Worm (Caenorhabditis elegans) whole organism, L3 larva: ENCODE measurements around the gene cdgs-1.

ENCODE experiments used
- R02D3.7 ChIP-seq: fragments of 150-350 bp; optimal IDR thresholded peaks from 2 replicates; lab custom pipeline; 2014; ENCODE audit warnings: missing biosample characterization, missing genetic modification characterization
- ZK546.5 ChIP-seq: sonication (generic microtip); optimal IDR thresholded peaks from 2 replicates; lab custom pipeline; 2017; ENCODE audit warnings: missing biosample characterization, missing genetic modification characterization
- aly-2 ChIP-seq: fragments of 150-350 bp; optimal IDR thresholded peaks from 2 replicates; lab custom pipeline; 2014; ENCODE audit warnings: missing biosample characterization, missing genetic modification characterization
- ama-1 ChIP-seq: fragments of 150-350 bp; optimal IDR thresholded peaks from 2 replicates; lab custom pipeline; 2018
- ceh-16 ChIP-seq: sonication (generic microtip); optimal IDR thresholded peaks from 2 replicates; lab custom pipeline; 2017; ENCODE audit warnings: missing biosample characterization, missing genetic modification characterization
- ceh-28 ChIP-seq: fragments of 150-350 bp; optimal IDR thresholded peaks from 2 replicates; lab custom pipeline; 2014; ENCODE audit warnings: missing biosample characterization, missing genetic modification reagents, missing genetic modification characterization
- ceh-9 ChIP-seq: sonication (generic microtip); optimal IDR thresholded peaks from 2 replicates; lab custom pipeline; 2018; ENCODE audit warnings: missing biosample characterization, missing genetic modification characterization
- daf-12 ChIP-seq: fragments of 150-350 bp; optimal IDR thresholded peaks from 2 replicates; lab custom pipeline; 2014; ENCODE audit warnings: missing biosample characterization, missing genetic modification reagents, missing genetic modification characterization
- egl-27 ChIP-seq: sonication (generic microtip); optimal IDR thresholded peaks from 4 replicates; lab custom pipeline; 2017; ENCODE audit warnings: missing biosample characterization, missing genetic modification reagents, missing genetic modification characterization
- egl-5 ChIP-seq: fragments of 150-350 bp; optimal IDR thresholded peaks from 2 replicates; lab custom pipeline; 2017; ENCODE audit warnings: missing biosample characterization, missing genetic modification reagents, missing genetic modification characterization, inconsistent platforms
- elt-1 ChIP-seq: fragments of 150-350 bp; optimal IDR thresholded peaks from 2 replicates; lab custom pipeline; 2014; ENCODE audit warnings: missing biosample characterization, missing genetic modification characterization
- elt-2 ChIP-seq: sonication (generic microtip); optimal IDR thresholded peaks from 2 replicates; lab custom pipeline; 2016; ENCODE audit warnings: missing genetic modification reagents, mild to moderate bottlenecking, missing genetic modification characterization, missing compliant biosample characterization
- fkh-10 ChIP-seq: sonication (generic microtip); optimal IDR thresholded peaks from 2 replicates; lab custom pipeline; 2017; ENCODE audit warnings: missing biosample characterization, missing genetic modification reagents, missing genetic modification characterization
- fkh-2 ChIP-seq: fragments of 150-350 bp; optimal IDR thresholded peaks from 2 replicates; lab custom pipeline; 2014; ENCODE audit warnings: missing biosample characterization, missing genetic modification reagents, missing genetic modification characterization
- fos-1 ChIP-seq: fragments of 150-350 bp; optimal IDR thresholded peaks from 2 replicates; lab custom pipeline; 2014; ENCODE audit warnings: missing biosample characterization, missing genetic modification characterization
- hmg-11 ChIP-seq: sonication (generic microtip); optimal IDR thresholded peaks from 2 replicates; lab custom pipeline; 2016; ENCODE audit warnings: missing genetic modification characterization, missing compliant biosample characterization
- lin-15B ChIP-seq: fragments of 150-350 bp; optimal IDR thresholded peaks from 2 replicates; lab custom pipeline; 2014; ENCODE audit warnings: missing biosample characterization, missing genetic modification characterization
- lin-39 ChIP-seq: fragments of 150-350 bp; optimal IDR thresholded peaks from 2 replicates; lab custom pipeline; 2018; ENCODE audit warnings: missing biosample characterization, missing genetic modification reagents, missing genetic modification characterization
- mdl-1 ChIP-seq: fragments of 150-350 bp; optimal IDR thresholded peaks from 2 replicates; lab custom pipeline; 2014; ENCODE audit warnings: missing biosample characterization, missing genetic modification characterization
- mml-1 ChIP-seq: fragments of 150-350 bp; sonication (generic microtip); optimal IDR thresholded peaks from 3 replicates; lab custom pipeline; 2014; ENCODE audit warnings: missing biosample characterization, missing genetic modification characterization
- nfya-1 ChIP-seq: sonication (generic microtip); optimal IDR thresholded peaks from 2 replicates; lab custom pipeline; 2017; ENCODE audit warnings: missing genetic modification characterization, mild to moderate bottlenecking, missing compliant biosample characterization, antibody characterized with exemption, moderate library complexity; ENCODE audit not compliant: insufficient read depth
- nhr-11 ChIP-seq: fragments of 150-350 bp; optimal IDR thresholded peaks from 2 replicates; lab custom pipeline; 2014; ENCODE audit warnings: missing biosample characterization, missing genetic modification characterization
- nhr-12 ChIP-seq: fragments of 150-350 bp; optimal IDR thresholded peaks from 2 replicates; lab custom pipeline; 2014; ENCODE audit warnings: missing biosample characterization, missing genetic modification characterization
- nhr-23 ChIP-seq: fragments of 150-350 bp; optimal IDR thresholded peaks from 2 replicates; lab custom pipeline; 2014; ENCODE audit warnings: missing biosample characterization, missing genetic modification reagents, missing genetic modification characterization
- nhr-237 ChIP-seq: fragments of 150-350 bp; optimal IDR thresholded peaks from 2 replicates; lab custom pipeline; 2014; ENCODE audit warnings: missing biosample characterization, missing genetic modification characterization
- nhr-25 ChIP-seq: sonication (generic microtip); optimal IDR thresholded peaks from 2 replicates; lab custom pipeline; 2017; ENCODE audit warnings: missing biosample characterization, missing genetic modification characterization
- nhr-28 ChIP-seq: fragments of 150-350 bp; optimal IDR thresholded peaks from 2 replicates; lab custom pipeline; 2014; ENCODE audit warnings: missing biosample characterization, missing genetic modification characterization
- nhr-43 ChIP-seq: sonication (generic microtip); optimal IDR thresholded peaks from 2 replicates; lab custom pipeline; 2016; ENCODE audit warnings: mild to moderate bottlenecking, missing genetic modification characterization, missing compliant biosample characterization; ENCODE audit not compliant: poor library complexity, severe bottlenecking
- nhr-67 ChIP-seq: fragments of 150-350 bp; optimal IDR thresholded peaks from 2 replicates; lab custom pipeline; 2014; ENCODE audit warnings: missing biosample characterization, missing genetic modification characterization
- nhr-76 ChIP-seq: fragments of 150-350 bp; sonication (generic microtip); optimal IDR thresholded peaks from 5 replicates; lab custom pipeline; 2014; ENCODE audit warnings: missing biosample characterization, missing genetic modification characterization
- pha-4 ChIP-seq: fragments of 150-350 bp; optimal IDR thresholded peaks from 2 replicates; lab custom pipeline; 2014; ENCODE audit warnings: missing biosample characterization, missing genetic modification reagents, missing genetic modification characterization
- pqm-1 ChIP-seq: fragments of 150-350 bp; optimal IDR thresholded peaks from 2 replicates; lab custom pipeline; 2017; ENCODE audit warnings: missing biosample characterization, missing genetic modification characterization, inconsistent platforms
- sea-2 ChIP-seq: fragments of 150-350 bp; sonication (generic microtip); optimal IDR thresholded peaks from 4 replicates; lab custom pipeline; 2014; ENCODE audit warnings: missing biosample characterization, missing genetic modification reagents, missing genetic modification characterization
- snpc-4 ChIP-seq: fragments of 150-350 bp; optimal IDR thresholded peaks from 2 replicates; lab custom pipeline; 2014; ENCODE audit warnings: missing biosample characterization, missing genetic modification characterization
- unc-39 ChIP-seq: sonication (generic microtip); optimal IDR thresholded peaks from 4 replicates; lab custom pipeline; 2017; ENCODE audit warnings: missing biosample characterization, missing genetic modification characterization
- unc-62 ChIP-seq: fragments of 150-350 bp; sonication (generic microtip); optimal IDR thresholded peaks from 4 replicates; lab custom pipeline; 2014; ENCODE audit warnings: missing biosample characterization, missing genetic modification reagents, missing genetic modification characterization
- zag-1 ChIP-seq: fragments of 150-350 bp; optimal IDR thresholded peaks from 2 replicates; lab custom pipeline; 2014; ENCODE audit warnings: missing biosample characterization, missing genetic modification characterization
- ztf-11 ChIP-seq: fragments of 150-350 bp; optimal IDR thresholded peaks from 2 replicates; lab custom pipeline; 2014; ENCODE audit warnings: missing biosample characterization, missing genetic modification characterization
- ztf-4 ChIP-seq: fragments of 150-350 bp; optimal IDR thresholded peaks from 2 replicates; lab custom pipeline; 2014; ENCODE audit warnings: missing biosample characterization, missing genetic modification characterization

cdgs-1 gene

DNA sequence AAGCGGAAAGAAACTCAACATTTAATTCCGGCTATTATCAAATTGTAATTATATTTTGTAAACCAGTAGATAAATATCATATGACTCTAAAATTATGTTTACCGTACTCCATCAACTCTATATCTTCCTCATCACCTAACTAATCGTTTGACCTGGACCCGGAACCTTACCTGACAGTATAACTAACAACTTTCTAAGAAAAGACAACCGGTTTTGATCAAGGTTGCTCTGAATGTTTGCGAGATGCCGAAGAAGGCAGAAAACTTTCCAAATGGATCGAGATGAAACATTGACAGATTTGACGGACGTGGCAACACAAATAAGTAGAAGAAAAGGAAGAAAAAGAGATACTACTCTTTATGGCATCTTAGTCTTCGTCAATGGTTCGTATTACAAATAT, 9.1 kb upstream of the cdgs-1 start:
- TF ChIP-seq nhr-25 (tag; lab: Kevin White, UChicago) (peak; percentile 16), pha-4 (tag; lab: Kevin White, UChicago) (no peak), hmg-11 (no peak), egl-5 (no peak), ceh-16 (tag; lab: Kevin White, UChicago) (no peak), nhr-23 (tag; lab: Kevin White, UChicago) (peak; percentile 53), nhr-12 (no peak), ama-1 (lab: Kevin White, UChicago) (no peak), mdl-1 (tag; lab: Kevin White, UChicago) (no peak), snpc-4 (no peak), mml-1 (tag; lab: Kevin White, UChicago) (no peak), ZK546.5 (no peak)

DNA sequence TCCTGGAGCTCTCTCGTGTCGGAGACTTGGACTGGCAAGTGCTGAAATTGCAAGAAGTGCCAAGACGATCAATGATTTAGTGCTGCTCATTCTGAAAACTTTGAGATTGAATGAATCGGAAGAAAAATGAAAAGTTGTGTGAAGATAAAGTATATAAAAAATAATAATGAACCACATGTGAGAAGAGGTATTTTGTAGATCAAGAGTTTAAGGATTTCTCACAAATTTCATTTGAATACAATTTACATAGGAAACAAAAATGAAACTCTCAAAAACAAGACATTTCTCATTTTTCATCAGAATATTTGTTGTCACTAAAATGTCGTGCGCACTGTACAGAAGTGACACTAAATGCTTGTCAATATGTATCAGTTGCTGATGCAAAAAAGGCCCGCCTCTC, 7.0 kb upstream of the cdgs-1 start, which contains the start of gene T14A8.2:
Gene T14A8.2 (minus strand): TSS at position 101 of the 400 bp plus-strand sequence.
- no peak for TF ChIP-seq R02D3.7 (tag; lab: Kevin White, UChicago)

DNA sequence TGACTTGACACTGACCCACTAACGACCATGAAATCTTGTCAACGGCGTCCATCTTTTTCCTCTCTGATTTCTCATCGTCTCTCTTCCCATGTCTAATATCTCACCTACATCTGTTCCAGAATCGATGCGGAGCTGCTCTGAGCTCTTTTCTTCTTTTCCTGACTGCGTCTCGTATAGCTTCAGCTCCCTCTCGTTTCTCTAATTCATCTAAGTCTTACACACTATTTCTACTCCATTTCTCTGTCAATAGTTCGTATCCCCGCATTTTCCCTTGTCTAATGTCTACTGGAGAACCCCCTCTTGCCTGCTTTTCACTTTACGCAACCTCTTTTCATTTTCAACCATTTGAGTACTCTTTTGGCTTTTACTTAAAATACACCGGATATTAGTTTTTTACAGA, 2.3 kb upstream of the cdgs-1 start, which contains the start of gene ric-3:
Gene ric-3 (plus strand): TSS at position 400 of the 400 bp plus-strand sequence.
- TF ChIP-seq elt-1 (tag; lab: Kevin White, UChicago) (no peak), sea-2 (GFP tag; lab: Kevin White, UChicago) (no peak), ceh-28 (tag; lab: Kevin White, UChicago) (peak; percentile 58), ama-1 (lab: Kevin White, UChicago) (no peak), pha-4 (tag; lab: Kevin White, UChicago) (peak; percentile 51), ZK546.5 (no peak), fkh-10 (GFP tag; lab: Kevin White, UChicago) (no peak), aly-2 (tag; lab: Kevin White, UChicago) (no peak), lin-39 (tag; lab: Kevin White, UChicago) (peak; percentile 84), nhr-12 (no peak), nhr-76 (tag; lab: Kevin White, UChicago) (no peak), pqm-1 (tag; lab: Kevin White, UChicago) (no peak), fkh-2 (no peak), egl-27 (tag; lab: Kevin White, UChicago) (no peak), ztf-4 (no peak), egl-5 (no peak), hmg-11 (peak; percentile 90), snpc-4 (peak; percentile 40), nhr-67 (no peak), elt-2 (tag; lab: Kevin White, UChicago) (no peak), lin-15B (tag; lab: Kevin White, UChicago) (peak; percentile 42), R02D3.7 (tag; lab: Kevin White, UChicago) (no peak), nfya-1 (tag; lab: Kevin White, UChicago) (peak; percentile 81), daf-12 (tag; lab: Kevin White, UChicago) (no peak), mml-1 (tag; lab: Kevin White, UChicago) (no peak), unc-62 (GFP tag; lab: Kevin White, UChicago) (peak; percentile 44), nhr-237 (no peak), nhr-25 (tag; lab: Kevin White, UChicago) (no peak), mdl-1 (tag; lab: Kevin White, UChicago) (peak; percentile 29), nhr-11 (no peak), zag-1 (tag; lab: Kevin White, UChicago) (no peak), fos-1 (tag; lab: Kevin White, UChicago) (no peak), ceh-9 (no peak), nhr-23 (tag; lab: Kevin White, UChicago) (no peak), unc-39 (no peak), nhr-43 (no peak), nhr-28 (tag; lab: Kevin White, UChicago) (no peak), ztf-11 (tag; lab: Kevin White, UChicago) (no peak)
